Fruit fly (Drosophila melanogaster): ENCODE data around the gene CG31269.

CG31269 gene

DNA sequence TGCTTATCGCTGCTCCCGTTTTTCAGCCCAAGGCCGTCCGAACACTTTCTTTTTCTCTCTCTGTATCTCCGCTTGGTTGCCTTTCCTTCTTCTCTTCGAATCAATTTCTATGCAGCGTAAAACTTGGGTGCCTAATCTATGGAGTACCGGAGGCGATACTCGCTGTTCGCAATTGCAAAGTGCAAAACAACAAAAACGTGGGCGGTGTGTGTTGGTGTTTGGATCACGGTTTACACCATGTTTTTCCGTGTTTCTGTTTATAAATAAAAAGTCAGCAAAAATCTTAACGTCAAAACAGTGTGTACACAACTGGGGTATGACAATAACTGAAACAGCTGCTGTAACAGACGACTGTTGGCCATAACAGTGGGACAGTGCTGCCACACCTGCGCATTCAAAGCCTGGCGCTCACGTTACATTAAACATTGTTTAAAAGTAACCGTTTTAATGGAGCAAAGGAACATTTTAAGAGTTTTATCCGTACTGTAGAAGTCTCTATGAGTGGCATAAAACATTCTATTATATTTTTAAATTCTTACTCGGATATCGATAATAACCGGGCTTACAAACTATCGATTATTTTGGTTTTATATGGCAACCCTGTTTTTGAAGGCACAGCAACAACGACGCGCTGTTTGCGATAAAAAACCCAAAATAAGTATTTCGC lies 22.3 kb downstream of the CG31269 start, which contains the start of the genes m-cup and Det (continued):
- no peak for TF ChIP-seq CG14050 (GFP tag; IDR thresholded peaks at IDR 0.05)
- no peak for TF ChIP-seq CG16815 (GFP tag; optimal IDR thresholded peaks at IDR 0.05)
- TF ChIP-seq CG3726 (GFP tag; IDR thresholded peaks at IDR 0.05) = no peak
- no peak for TF ChIP-seq esg (GFP tag; conservative IDR thresholded peaks at IDR 0.05)
- TF ChIP-seq CG17912 (GFP tag; optimal IDR thresholded peaks at IDR 0.05) = no peak
- peak; percentile 29 for TF ChIP-seq Fer1 (GFP tag; optimal IDR thresholded peaks at IDR 0.05)
- TF ChIP-seq Asciz (GFP tag; optimal IDR thresholded peaks at IDR 0.05) = no peak
- no peak for TF ChIP-seq Dfd (GFP tag; optimal IDR thresholded peaks at IDR 0.05)
- no peak for TF ChIP-seq CG31365 (tag; optimal IDR thresholded peaks at IDR 0.05)
- TF ChIP-seq CG4282 (GFP tag; optimal IDR thresholded peaks at IDR 0.05) = no peak
- no peak for TF ChIP-seq CG15601 (tag; optimal IDR thresholded peaks at IDR 0.05)
- TF ChIP-seq CG2129 (GFP tag; IDR thresholded peaks at IDR 0.05; ENCODE audit: partially characterized antibody) = peak; percentile 58; the same call in 1 of the 2 replicates
- TF ChIP-seq wek (GFP tag; optimal IDR thresholded peaks at IDR 0.05) = peak; percentile 6
- no peak for TF ChIP-seq CG10209 (GFP tag; optimal IDR thresholded peaks at IDR 0.05)
- TF ChIP-seq C15 (GFP tag; IDR thresholded peaks at IDR 0.05) = no peak
- no peak for TF ChIP-seq CG11696 (GFP tag; IDR thresholded peaks at IDR 0.05)
- no peak for TF ChIP-seq ase (GFP tag; IDR thresholded peaks at IDR 0.05)
- no peak for TF ChIP-seq shn (GFP tag; optimal IDR thresholded peaks at IDR 0.05)
- peak; percentile 87 for TF ChIP-seq Sin3A (optimal IDR thresholded peaks at IDR 0.05)
- no peak for TF ChIP-seq CG14965 (GFP tag; optimal IDR thresholded peaks at IDR 0.05; ENCODE audit: borderline replicate concordance)
- no peak for TF ChIP-seq CG1529 (GFP tag; optimal IDR thresholded peaks at IDR 0.05)
- no peak for TF ChIP-seq gcm (GFP tag; optimal IDR thresholded peaks at IDR 0.05)
- TF ChIP-seq Ets97D (GFP tag; optimal IDR thresholded peaks at IDR 0.05) = peak; percentile 50
- no peak for TF ChIP-seq kah (GFP tag; optimal IDR thresholded peaks at IDR 0.05)
- TF ChIP-seq CG5245 (GFP tag; optimal IDR thresholded peaks at IDR 0.05) = no peak
- peak; percentile 69 for TF ChIP-seq amos (GFP tag; IDR thresholded peaks at IDR 0.05; ENCODE audit: partially characterized antibody)
- 0 out of 2 replicates have a peak, but pooled peaks have one; percentile 15 for TF ChIP-seq CG31441 (GFP tag; IDR thresholded peaks at IDR 0.05)
- no peak for TF ChIP-seq org-1 (GFP tag; optimal IDR thresholded peaks at IDR 0.05)
- TF ChIP-seq CG13775 (GFP tag; optimal IDR thresholded peaks at IDR 0.05) = peak; percentile 24
- no peak for TF ChIP-seq Antp (GFP tag; optimal IDR thresholded peaks at IDR 0.05)
- no peak for TF ChIP-seq klu (GFP tag; IDR thresholded peaks at IDR 0.05)
- no peak for TF ChIP-seq CG2712 (tag; optimal IDR thresholded peaks at IDR 0.05)
- peak; percentile 1 for TF ChIP-seq HLH54F (GFP tag; optimal IDR thresholded peaks at IDR 0.05)
- TF ChIP-seq psq (GFP tag; optimal IDR thresholded peaks at IDR 0.05) = no peak
- TF ChIP-seq CG18262 (tag; optimal IDR thresholded peaks at IDR 0.05) = peak; percentile 3
- no peak for TF ChIP-seq gro (GFP tag; optimal IDR thresholded peaks at IDR 0.05)
- TF ChIP-seq al (GFP tag; IDR thresholded peaks at IDR 0.05) = no peak
- no peak for TF ChIP-seq Hey (tag; optimal IDR thresholded peaks at IDR 0.05)
- peak; percentile 17 for TF ChIP-seq CG2120 (GFP tag; optimal IDR thresholded peaks at IDR 0.05)
- peak; percentile 12 for TF ChIP-seq CG9817 (tag; optimal IDR thresholded peaks at IDR 0.05)
- no peak for TF ChIP-seq CG11695 (GFP tag; IDR thresholded peaks at IDR 0.05)
- no peak for TF ChIP-seq ap (GFP tag; IDR thresholded peaks at IDR 0.05)
- no peak for TF ChIP-seq CG11504 (tag; optimal IDR thresholded peaks at IDR 0.05)
- TF ChIP-seq stc (GFP tag; IDR thresholded peaks at IDR 0.05) = no peak
- TF ChIP-seq lilli (GFP tag; optimal IDR thresholded peaks at IDR 0.05) = peak; percentile 36
- TF ChIP-seq kni (GFP tag; optimal IDR thresholded peaks at IDR 0.05) = no peak
- TF ChIP-seq seq (GFP tag; IDR thresholded peaks at IDR 0.05) = no peak
- no peak for TF ChIP-seq Usf (GFP tag; optimal IDR thresholded peaks at IDR 0.05)
- peak; percentile 61; the same call in 2 of the 3 replicates for TF ChIP-seq CG6791 (GFP tag; IDR thresholded peaks at IDR 0.05; ENCODE audit: partially characterized antibody)
- peak; percentile 68 for TF ChIP-seq MBD-R2 (GFP tag; IDR thresholded peaks at IDR 0.05)
- no peak for TF ChIP-seq CG10654 (GFP tag; optimal IDR thresholded peaks at IDR 0.05)

Measured in whole organism, embryonic.